Fruit fly (Drosophila melanogaster) whole organism, prepupa: ENCODE results near the gene Mur2B.

Source experiments
- Blimp-1 ChIP-seq: fragments of 200-800 bp; sonication (Bioruptor generic); optimal IDR thresholded peaks from 3 replicates; lab custom pipeline; 2017; ENCODE audit warnings: missing biosample characterization, missing genetic modification characterization, mild to moderate bottlenecking, moderate library complexity, missing genetic modification reagents
- CG10631 ChIP-seq: fragments of 200-800 bp; sonication (Bioruptor generic); optimal IDR thresholded peaks from 2 replicates; lab custom pipeline; 2016; ENCODE audit warnings: missing biosample characterization, missing genetic modification characterization
- CG10669 ChIP-seq: fragments of 200-800 bp; sonication (Bioruptor generic); optimal IDR thresholded peaks from 3 replicates; lab custom pipeline; 2018; ENCODE audit warnings: missing biosample characterization, mild to moderate bottlenecking, missing genetic modification characterization, moderate library complexity
- CG11294 ChIP-seq: fragments of 200-800 bp; sonication (Bioruptor generic); IDR thresholded peaks from 2 replicates; pipeline ENCODE4 v1.3.6; 2022; ENCODE audit warnings: missing biosample characterization, missing genetic modification characterization
- CG11762 ChIP-seq: fragments of 200-800 bp; sonication (Bioruptor generic); optimal IDR thresholded peaks from 3 replicates; lab custom pipeline; 2016; ENCODE audit warnings: missing biosample characterization, missing genetic modification characterization; ENCODE audit not compliant: insufficient read depth
- CG11902 ChIP-seq: fragments of 200-800 bp; sonication (Bioruptor generic); optimal IDR thresholded peaks from 3 replicates; lab custom pipeline; 2016; ENCODE audit warnings: missing biosample characterization, missing genetic modification characterization
- CG15336 ChIP-seq: fragments of 200-800 bp; sonication (Bioruptor generic); IDR thresholded peaks from 2 replicates; pipeline ENCODE4 v1.3.6; 2022; ENCODE audit warnings: missing biosample characterization, missing genetic modification characterization
- CG31627 ChIP-seq: fragments of 200-800 bp; sonication (Bioruptor generic); optimal IDR thresholded peaks from 3 replicates; lab custom pipeline; 2016; ENCODE audit warnings: missing biosample characterization, missing genetic modification characterization
- CG32006 ChIP-seq: fragments of 200-800 bp; sonication (Bioruptor generic); optimal IDR thresholded peaks from 3 replicates; lab custom pipeline; 2017; ENCODE audit warnings: missing biosample characterization, mild to moderate bottlenecking, missing genetic modification characterization
- CG34406 ChIP-seq: fragments of 200-800 bp; sonication (Bioruptor generic); optimal IDR thresholded peaks from 3 replicates; lab custom pipeline; 2016; ENCODE audit warnings: missing biosample characterization, missing genetic modification characterization
- CG6276 ChIP-seq: fragments of 200-800 bp; sonication (Bioruptor generic); optimal IDR thresholded peaks from 2 replicates; lab custom pipeline; 2017; ENCODE audit warnings: missing biosample characterization, mild to moderate bottlenecking, missing genetic modification characterization
- CG6808 ChIP-seq: fragments of 200-800 bp; sonication (Bioruptor generic); optimal IDR thresholded peaks from 3 replicates; lab custom pipeline; 2017; ENCODE audit warnings: missing biosample characterization, missing genetic modification characterization, mild to moderate bottlenecking, moderate library complexity, missing genetic modification reagents
- CG6854 ChIP-seq: fragments of 200-800 bp; sonication (Bioruptor generic); optimal IDR thresholded peaks from 2 replicates; lab custom pipeline; 2017; ENCODE audit warnings: missing biosample characterization, mild to moderate bottlenecking, missing genetic modification characterization
- CG7368 ChIP-seq: fragments of 200-800 bp; sonication (Bioruptor generic); optimal IDR thresholded peaks from 3 replicates; lab custom pipeline; 2016; ENCODE audit warnings: missing biosample characterization, missing genetic modification characterization
- CG8119 ChIP-seq: fragments of 200-800 bp; sonication (Bioruptor generic); IDR thresholded peaks from 3 replicates; pipeline ENCODE4 v1.3.6; 2022; ENCODE audit warnings: missing biosample characterization, missing genetic modification characterization
- CG8632 ChIP-seq: fragments of 200-800 bp; sonication (Bioruptor generic); optimal IDR thresholded peaks from 3 replicates; lab custom pipeline; 2016; ENCODE audit warnings: missing biosample characterization, missing genetic modification characterization
- CG9139 ChIP-seq: fragments of 200-800 bp; sonication (Bioruptor generic); optimal IDR thresholded peaks from 3 replicates; lab custom pipeline; 2017; ENCODE audit warnings: missing biosample characterization, mild to moderate bottlenecking, missing genetic modification characterization
- Eip75B ChIP-seq: fragments of 200-800 bp; sonication (Bioruptor generic); optimal IDR thresholded peaks from 3 replicates; lab custom pipeline; 2016; ENCODE audit warnings: missing biosample characterization, missing genetic modification characterization
- Eip78C ChIP-seq: fragments of 200-800 bp; sonication (Bioruptor generic); peaks from one replicate; lab custom pipeline; 2016; ENCODE audit warnings: missing biosample characterization, missing genetic modification characterization
- Ets96B ChIP-seq: fragments of 200-800 bp; optimal IDR thresholded peaks from 2 replicates; lab custom pipeline; 2019; ENCODE audit warnings: missing biosample characterization, mild to moderate bottlenecking, missing genetic modification characterization, moderate library complexity
- Hr39 ChIP-seq: fragments of 200-800 bp; sonication (Bioruptor generic); optimal IDR thresholded peaks from 2 replicates; lab custom pipeline; 2016; ENCODE audit warnings: missing biosample characterization, missing genetic modification characterization
- Hr4 ChIP-seq: fragments of 200-800 bp; sonication (Bioruptor generic); optimal IDR thresholded peaks from 3 replicates; lab custom pipeline; 2016; ENCODE audit warnings: missing biosample characterization, missing genetic modification characterization
- Lpt ChIP-seq: fragments of 200-800 bp; sonication (Bioruptor generic); optimal IDR thresholded peaks from 3 replicates; lab custom pipeline; 2016; ENCODE audit warnings: missing biosample characterization, missing genetic modification characterization
- Met ChIP-seq: fragments of 200-800 bp; sonication (Bioruptor generic); optimal IDR thresholded peaks from 3 replicates; lab custom pipeline; 2016; ENCODE audit warnings: missing biosample characterization, missing genetic modification characterization
- OdsH ChIP-seq: fragments of 200-800 bp; sonication (Bioruptor generic); optimal IDR thresholded peaks from 3 replicates; lab custom pipeline; 2016; ENCODE audit warnings: missing biosample characterization, missing genetic modification characterization
- Smox ChIP-seq: fragments of 200-800 bp; sonication (Bioruptor generic); optimal IDR thresholded peaks from 3 replicates; lab custom pipeline; 2016; ENCODE audit warnings: missing biosample characterization, missing genetic modification characterization
- Sox102F ChIP-seq: fragments of 200-800 bp; sonication (Bioruptor generic); optimal IDR thresholded peaks from 2 replicates; lab custom pipeline; 2016; ENCODE audit warnings: missing biosample characterization, mild to moderate bottlenecking, missing genetic modification characterization
- Sox14 ChIP-seq: fragments of 200-800 bp; sonication (Bioruptor generic); optimal IDR thresholded peaks from 3 replicates; lab custom pipeline; 2016; ENCODE audit warnings: missing biosample characterization, missing genetic modification characterization
- Sox15 ChIP-seq: fragments of 200-800 bp; sonication (Bioruptor generic); optimal IDR thresholded peaks from 3 replicates; lab custom pipeline; 2016; ENCODE audit warnings: missing biosample characterization, missing genetic modification characterization
- achi ChIP-seq: fragments of 200-800 bp; sonication (Bioruptor generic); optimal IDR thresholded peaks from 3 replicates; lab custom pipeline; 2016; ENCODE audit warnings: missing biosample characterization, missing genetic modification characterization
- acj6 ChIP-seq: fragments of 200-800 bp; sonication (Bioruptor generic); optimal IDR thresholded peaks from 3 replicates; lab custom pipeline; 2016; ENCODE audit warnings: missing biosample characterization, missing genetic modification characterization
- cyc ChIP-seq: fragments of 200-800 bp; sonication (Bioruptor generic); optimal IDR thresholded peaks from 3 replicates; lab custom pipeline; 2016; ENCODE audit warnings: missing biosample characterization, missing genetic modification characterization
- dac ChIP-seq: fragments of 200-800 bp; sonication (Bioruptor generic); optimal IDR thresholded peaks from 2 replicates; lab custom pipeline; 2017; ENCODE audit warnings: missing biosample characterization, mild to moderate bottlenecking, missing genetic modification characterization
- dsx ChIP-seq: fragments of 200-800 bp; optimal IDR thresholded peaks from 3 replicates; lab custom pipeline; 2019; ENCODE audit warnings: missing biosample characterization, mild to moderate bottlenecking, missing genetic modification characterization, moderate library complexity; ENCODE audit not compliant: poor library complexity, severe bottlenecking
- fkh ChIP-seq: fragments of 200-800 bp; sonication (Bioruptor generic); optimal IDR thresholded peaks from 3 replicates; lab custom pipeline; 2017; ENCODE audit warnings: missing biosample characterization, mild to moderate bottlenecking, missing genetic modification characterization, moderate library complexity
- net ChIP-seq: fragments of 200-800 bp; sonication (Bioruptor generic); optimal IDR thresholded peaks from 3 replicates; lab custom pipeline; 2016; ENCODE audit warnings: missing biosample characterization, missing genetic modification characterization
- salr ChIP-seq, 2 experiments: fragments of 200-800 bp; sonication (Bioruptor generic); optimal IDR thresholded peaks; 3 replicates each; lab custom pipeline; 2016 to 2018; ENCODE audit warnings: missing biosample characterization in 2 of 2, missing genetic modification characterization in 2 of 2, mild to moderate bottlenecking in 1 of 2
- spab ChIP-seq: fragments of 200-800 bp; sonication (Bioruptor generic); optimal IDR thresholded peaks from 2 replicates; lab custom pipeline; 2017; ENCODE audit warnings: missing biosample characterization, mild to moderate bottlenecking, missing genetic modification characterization, missing genetic modification reagents
- svp ChIP-seq: fragments of 200-800 bp; sonication (Bioruptor generic); peaks from one replicate; lab custom pipeline; 2016; ENCODE audit warnings: missing biosample characterization, missing genetic modification characterization
- topi ChIP-seq: fragments of 200-800 bp; sonication (Bioruptor generic); optimal IDR thresholded peaks from 3 replicates; lab custom pipeline; 2016; ENCODE audit warnings: missing biosample characterization, missing genetic modification characterization

Gene Mur2B

dm6 chrX:1581121-1581520 is 87.5 kb downstream of the Mur2B start:
- no peak for TF ChIP-seq CG15336 (GFP tag; lab: Robert Waterston, UW)
- no peak for TF ChIP-seq OdsH (GFP tag; lab: Kevin White, UChicago)
- TF ChIP-seq CG6276 (GFP tag; lab: Kevin White, UChicago): no peak
- no peak for TF ChIP-seq CG10669 (GFP tag; lab: Kevin White, UChicago)
- TF ChIP-seq CG8632 (GFP tag; lab: Kevin White, UChicago): no peak
- TF ChIP-seq CG8119 (GFP tag; lab: Robert Waterston, UW): no peak
- TF ChIP-seq CG6808: no peak
- no peak for TF ChIP-seq dac (GFP tag; lab: Kevin White, UChicago)
- no peak for TF ChIP-seq CG11762 (GFP tag; lab: Kevin White, UChicago)
- no peak for TF ChIP-seq Sox15 (GFP tag; lab: Kevin White, UChicago)
- TF ChIP-seq acj6 (GFP tag; lab: Kevin White, UChicago): no peak
- no peak for TF ChIP-seq fkh (GFP tag; lab: Kevin White, UChicago)
- TF ChIP-seq Ets96B (tag; lab: Kevin White, UChicago): no peak
- no peak for TF ChIP-seq net (GFP tag; lab: Kevin White, UChicago)
- TF ChIP-seq CG9139 (GFP tag; lab: Kevin White, UChicago): no peak
- TF ChIP-seq, all 60 proteins: peak for 0

DNA sequence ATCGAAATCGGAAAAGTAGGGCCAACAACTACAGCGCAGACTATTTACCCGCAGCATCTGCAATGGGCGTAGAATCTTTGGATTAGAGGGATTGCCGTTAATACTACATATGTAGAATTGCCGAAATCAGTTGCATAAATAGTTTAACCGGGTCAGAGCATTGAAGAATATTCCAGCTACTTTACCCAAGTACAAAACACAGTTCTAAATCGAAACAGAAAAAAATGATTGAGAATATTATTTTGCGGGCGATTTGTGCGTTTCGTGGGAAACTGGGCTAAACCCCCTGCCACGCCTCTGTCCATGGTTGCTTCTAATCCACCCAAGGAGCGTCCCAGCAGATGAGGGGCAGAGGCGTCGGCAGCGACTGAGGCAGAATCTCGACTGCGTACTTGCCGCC is 88.3 kb downstream of the Mur2B start:
- TF ChIP-seq CG11902 (GFP tag; lab: Kevin White, UChicago) (no peak), Met (peak; percentile 23), spab (GFP tag; lab: Kevin White, UChicago) (no peak), CG15336 (GFP tag; lab: Robert Waterston, UW) (no peak), CG7368 (no peak), CG6276 (GFP tag; lab: Kevin White, UChicago) (peak; percentile 9), dsx (GFP tag; lab: Kevin White, UChicago) (no peak), achi (GFP tag; lab: Kevin White, UChicago) (no peak), Hr39 (GFP tag; lab: Kevin White, UChicago) (no peak), Hr4 (GFP tag; lab: Kevin White, UChicago) (peak; percentile 5), Lpt (no peak), Sox14 (peak; percentile 24), CG31627 (peak; percentile 21), CG11294 (GFP tag; lab: Robert Waterston, UW) (no peak), svp (GFP tag; lab: Kevin White, UChicago) (peak; percentile 57), CG32006 (peak; percentile 50), salr (GFP tag; optimal IDR thresholded peaks at IDR 0.05; lab: Kevin White, UChicago) (no peak), cyc (GFP tag; lab: Kevin White, UChicago) (no peak), Sox102F (GFP tag; lab: Kevin White, UChicago) (no peak), CG34406 (GFP tag; lab: Kevin White, UChicago) (no peak), Eip75B (GFP tag; lab: Kevin White, UChicago) (no peak), Ets96B (tag; lab: Kevin White, UChicago) (no peak), Eip78C (GFP tag; lab: Kevin White, UChicago) (peak; percentile 59), Smox (GFP tag; lab: Kevin White, UChicago) (no peak), Sox15 (GFP tag; lab: Kevin White, UChicago) (no peak), CG6854 (GFP tag; lab: Kevin White, UChicago) (no peak), CG10631 (GFP tag; lab: Kevin White, UChicago) (peak; percentile 6)

DNA sequence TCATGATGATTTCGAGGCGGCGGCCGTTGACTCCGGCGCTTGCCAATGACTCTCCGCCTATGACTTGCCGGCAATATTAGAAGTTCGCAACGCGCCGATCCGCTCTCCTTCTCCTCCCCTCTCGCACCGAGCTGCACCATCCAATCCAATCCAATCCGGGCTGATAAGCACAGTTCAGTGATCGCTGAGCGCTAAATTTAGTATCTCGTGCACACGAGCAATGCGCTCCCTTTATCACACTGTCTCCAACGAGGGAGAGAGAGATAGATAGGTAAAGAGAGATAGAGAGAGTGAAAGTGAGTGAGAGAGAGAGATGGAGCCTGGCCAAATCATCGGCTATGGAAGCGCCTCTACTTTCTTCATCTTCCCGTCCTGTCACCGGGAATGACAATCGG is 89.7 kb downstream of the Mur2B start:
- TF ChIP-seq CG8119 (GFP tag; lab: Robert Waterston, UW) (no peak), topi (GFP tag; lab: Kevin White, UChicago) (no peak), svp (GFP tag; lab: Kevin White, UChicago) (peak; percentile 89), net (GFP tag; lab: Kevin White, UChicago) (no peak), CG9139 (GFP tag; lab: Kevin White, UChicago) (no peak), Blimp-1 (peak; percentile 64), CG10631 (GFP tag; lab: Kevin White, UChicago) (no peak)
